Worm (Caenorhabditis elegans) whole organism, dauer: Measurements from ENCODE around the gene ptr-6.

ENCODE experiments used
- unc-62 ChIP-seq: sonication (generic microtip); optimal IDR thresholded peaks from 2 replicates; lab custom pipeline; 2017; ENCODE audit warnings: missing biosample characterization, missing genetic modification reagents, missing genetic modification characterization

ptr-6 gene

ce11 chrII:5205286-5205685, 41.4 kb downstream of the ptr-6 start:
- TF ChIP-seq unc-62 (GFP tag; lab: Kevin White, UChicago), result no peak

- TF ChIP-seq unc-62 (GFP tag; lab: Kevin White, UChicago), result no peak
These were observed 43.7 kb downstream of the ptr-6 start, which contains the start of gene ampd-1 for ce11 chrII:5202930-5203329. TSS of gene ampd-1 (plus strand) at chrII:5203322.

- TF ChIP-seq unc-62 (GFP tag; lab: Kevin White, UChicago), result no peak
These were observed 44.6 kb downstream of the ptr-6 start for ce11 chrII:5201922-5202562.

- no peak for TF ChIP-seq unc-62 (GFP tag; lab: Kevin White, UChicago)
These were observed 45.6 kb downstream of the ptr-6 start for ce11 chrII:5200987-5201582.

ce11 chrII:5199497-5199896, 47.1 kb downstream of the ptr-6 start, which contains the start of gene msp-50:
TSS of gene msp-50 (plus strand) at chrII:5199797.
- TF ChIP-seq unc-62 (GFP tag; lab: Kevin White, UChicago), result no peak

ce11 chrII:5195504-5195903, 51.1 kb downstream of the ptr-6 start, which contains the start of gene C34F11.5:
TSS of gene C34F11.5 (plus strand) at chrII:5195804.
- TF ChIP-seq unc-62 (GFP tag; lab: Kevin White, UChicago), result no peak

- TF ChIP-seq unc-62 (GFP tag; lab: Kevin White, UChicago), result no peak
These were observed 52.6 kb downstream of the ptr-6 start, which contains the start of gene msp-49 for ce11 chrII:5194066-5194465. TSS of gene msp-49 (plus strand) at chrII:5194366.
